Worm (Caenorhabditis elegans) whole organism, late embryonic: Measurements from ENCODE around the gene chil-14.

Source experiments
- C08G9.2 ChIP-seq: sonication (generic microtip); optimal IDR thresholded peaks from 2 replicates; lab custom pipeline; 2016; ENCODE audit warnings: mild to moderate bottlenecking, missing genetic modification characterization, moderate library complexity, missing compliant biosample characterization
- F13H6.1 ChIP-seq: sonication (generic microtip); optimal IDR thresholded peaks from 2 replicates; lab custom pipeline; 2016; ENCODE audit warnings: missing genetic modification characterization, missing compliant biosample characterization
- Y22D7AL.16 ChIP-seq: sonication (generic microtip); optimal IDR thresholded peaks from 2 replicates; lab custom pipeline; 2016; ENCODE audit warnings: missing genetic modification characterization, missing compliant biosample characterization
- ahr-1 ChIP-seq: sonication (generic microtip); optimal IDR thresholded peaks from 2 replicates; lab custom pipeline; 2016; ENCODE audit warnings: missing genetic modification characterization, missing compliant biosample characterization
- ama-1 ChIP-seq: fragments of 150-350 bp; optimal IDR thresholded peaks from 2 replicates; lab custom pipeline; 2014
- ceh-14 ChIP-seq: sonication (generic microtip); optimal IDR thresholded peaks from 2 replicates; lab custom pipeline; 2016; ENCODE audit warnings: missing genotype, missing genetic modification characterization, missing compliant biosample characterization
- ceh-18 ChIP-seq: sonication (generic microtip); optimal IDR thresholded peaks from 2 replicates; lab custom pipeline; 2016; ENCODE audit warnings: missing genetic modification characterization, missing compliant biosample characterization
- ceh-19 ChIP-seq: fragments of 200-800 bp; sonication (Bioruptor generic); optimal IDR thresholded peaks from 2 replicates; lab custom pipeline; 2018; ENCODE audit warnings: mild to moderate bottlenecking, missing genetic modification characterization, missing compliant biosample characterization
- ceh-2 ChIP-seq: sonication (generic microtip); optimal IDR thresholded peaks from 2 replicates; lab custom pipeline; 2016; ENCODE audit warnings: missing genotype, missing genetic modification characterization, missing compliant biosample characterization
- ceh-22 ChIP-seq: sonication (generic microtip); optimal IDR thresholded peaks from 2 replicates; lab custom pipeline; 2017; ENCODE audit warnings: missing biosample characterization, missing genetic modification characterization
- ceh-30 ChIP-seq: fragments of 150-350 bp; optimal IDR thresholded peaks from 2 replicates; lab custom pipeline; 2014; ENCODE audit warnings: missing biosample characterization, missing genetic modification characterization
- ceh-31 ChIP-seq: sonication (generic microtip); optimal IDR thresholded peaks from 2 replicates; lab custom pipeline; 2016; ENCODE audit warnings: missing genetic modification characterization, missing compliant biosample characterization
- ceh-34 ChIP-seq: sonication (generic microtip); optimal IDR thresholded peaks from 2 replicates; lab custom pipeline; 2016; ENCODE audit warnings: mild to moderate bottlenecking, missing genetic modification characterization, missing compliant biosample characterization
- ceh-48 ChIP-seq: sonication (generic microtip); optimal IDR thresholded peaks from 2 replicates; lab custom pipeline; 2016; ENCODE audit warnings: missing genetic modification characterization, inconsistent platforms, missing compliant biosample characterization
- ceh-9 ChIP-seq: sonication (generic microtip); optimal IDR thresholded peaks from 2 replicates; lab custom pipeline; 2016; ENCODE audit warnings: mild to moderate bottlenecking, missing genetic modification characterization, inconsistent platforms, missing compliant biosample characterization
- che-1 ChIP-seq: sonication (generic microtip); optimal IDR thresholded peaks from 2 replicates; lab custom pipeline; 2016; ENCODE audit warnings: mild to moderate bottlenecking, missing genetic modification characterization, missing compliant biosample characterization
- dmd-4 ChIP-seq: sonication (generic microtip); optimal IDR thresholded peaks from 2 replicates; lab custom pipeline; 2016; ENCODE audit warnings: borderline replicate concordance, missing genetic modification characterization, missing compliant biosample characterization
- dve-1 ChIP-seq: sonication (generic microtip); optimal IDR thresholded peaks from 2 replicates; lab custom pipeline; 2017; ENCODE audit warnings: antibody characterized with exemption, mild to moderate bottlenecking, missing genetic modification characterization, missing compliant biosample characterization
- elt-2 ChIP-seq: sonication (generic microtip); optimal IDR thresholded peaks from 2 replicates; lab custom pipeline; 2016; ENCODE audit warnings: missing genetic modification reagents, missing genetic modification characterization, missing compliant biosample characterization
- ets-4 ChIP-seq: sonication (generic microtip); optimal IDR thresholded peaks from 2 replicates; lab custom pipeline; 2016; ENCODE audit warnings: missing genetic modification characterization, missing compliant biosample characterization
- fax-1 ChIP-seq: sonication (generic microtip); optimal IDR thresholded peaks from 2 replicates; lab custom pipeline; 2016; ENCODE audit warnings: missing genotype, missing genetic modification characterization, missing compliant biosample characterization
- fkh-6 ChIP-seq: sonication (generic microtip); optimal IDR thresholded peaks from 2 replicates; lab custom pipeline; 2016; ENCODE audit warnings: missing genetic modification characterization, missing compliant biosample characterization
- gmeb-2 ChIP-seq: sonication (generic microtip); optimal IDR thresholded peaks from 2 replicates; lab custom pipeline; 2016; ENCODE audit warnings: missing genetic modification characterization, inconsistent platforms, missing compliant biosample characterization
- hlh-13 ChIP-seq: fragments of 200-800 bp; sonication (Bioruptor generic); optimal IDR thresholded peaks from 2 replicates; lab custom pipeline; 2018; ENCODE audit warnings: mild to moderate bottlenecking, missing genetic modification characterization, missing compliant biosample characterization
- hlh-30 ChIP-seq: sonication (generic microtip); optimal IDR thresholded peaks from 2 replicates; lab custom pipeline; 2017; ENCODE audit warnings: antibody characterized with exemption, missing genetic modification characterization, missing compliant biosample characterization; ENCODE audit not compliant: insufficient read depth
- hlh-6 ChIP-seq: sonication (generic microtip); optimal IDR thresholded peaks from 2 replicates; lab custom pipeline; 2016; ENCODE audit warnings: missing genotype, missing genetic modification characterization, missing compliant biosample characterization
- hlh-8 ChIP-seq: sonication (generic microtip); optimal IDR thresholded peaks from 2 replicates; lab custom pipeline; 2016; ENCODE audit warnings: missing genotype, missing genetic modification characterization, missing compliant biosample characterization
- lin-11 ChIP-seq: fragments of 200-800 bp; sonication (Bioruptor generic); optimal IDR thresholded peaks from 2 replicates; lab custom pipeline; 2018; ENCODE audit warnings: mild to moderate bottlenecking, missing genetic modification characterization, missing compliant biosample characterization
- nfya-1 ChIP-seq: sonication (generic microtip); optimal IDR thresholded peaks from 2 replicates; lab custom pipeline; 2017; ENCODE audit warnings: missing genetic modification characterization, mild to moderate bottlenecking, missing compliant biosample characterization, antibody characterized with exemption, moderate library complexity
- nhr-11 ChIP-seq: fragments of 150-350 bp; optimal IDR thresholded peaks from 2 replicates; lab custom pipeline; 2014; ENCODE audit warnings: missing biosample characterization, missing genetic modification characterization
- nhr-232 ChIP-seq: sonication (generic microtip); optimal IDR thresholded peaks from 2 replicates; lab custom pipeline; 2016; ENCODE audit warnings: missing genetic modification characterization, missing compliant biosample characterization
- npax-4 ChIP-seq: sonication (generic microtip); optimal IDR thresholded peaks from 2 replicates; lab custom pipeline; 2016; ENCODE audit warnings: missing genetic modification characterization, missing compliant biosample characterization
- pag-3 ChIP-seq: sonication (generic microtip); optimal IDR thresholded peaks from 2 replicates; lab custom pipeline; 2016; ENCODE audit warnings: missing compliant biosample characterization, missing genetic modification characterization, borderline replicate concordance
- pax-1 ChIP-seq: fragments of 150-350 bp; optimal IDR thresholded peaks from 2 replicates; lab custom pipeline; 2014; ENCODE audit warnings: missing biosample characterization, missing genetic modification characterization
- pha-2 ChIP-seq: sonication (generic microtip); optimal IDR thresholded peaks from 2 replicates; lab custom pipeline; 2017; ENCODE audit warnings: mild to moderate bottlenecking, missing genetic modification characterization, missing compliant biosample characterization
- pqm-1 ChIP-seq: sonication (generic microtip); optimal IDR thresholded peaks from 2 replicates; lab custom pipeline; 2016; ENCODE audit warnings: missing genetic modification characterization, missing compliant biosample characterization
- pros-1 ChIP-seq: fragments of 150-350 bp; optimal IDR thresholded peaks from 2 replicates; lab custom pipeline; 2014; ENCODE audit warnings: missing biosample characterization, missing genetic modification reagents, missing genetic modification characterization
- ref-2 ChIP-seq: sonication (generic microtip); optimal IDR thresholded peaks from 2 replicates; lab custom pipeline; 2016; ENCODE audit warnings: missing genetic modification characterization, missing compliant biosample characterization
- rnt-1 ChIP-seq: sonication (generic microtip); optimal IDR thresholded peaks from 2 replicates; lab custom pipeline; 2016; ENCODE audit warnings: missing genetic modification characterization, missing compliant biosample characterization
- sdc-2 ChIP-seq: sonication (generic microtip); optimal IDR thresholded peaks from 2 replicates; lab custom pipeline; 2016; ENCODE audit warnings: missing genotype, missing genetic modification characterization, missing compliant biosample characterization
- sox-2 ChIP-seq: fragments of 200-800 bp; sonication (Bioruptor generic); IDR thresholded peaks from 2 replicates; pipeline ENCODE4 v1.3.6; 2022; ENCODE audit warnings: missing genetic modification reagents, missing genetic modification characterization, missing compliant biosample characterization
- syd-9 ChIP-seq: sonication (generic microtip); optimal IDR thresholded peaks from 2 replicates; lab custom pipeline; 2016; ENCODE audit warnings: mild to moderate bottlenecking, missing genetic modification characterization, moderate library complexity, missing compliant biosample characterization
- tbx-2 ChIP-seq: sonication (generic microtip); optimal IDR thresholded peaks from 2 replicates; lab custom pipeline; 2016; ENCODE audit warnings: missing genetic modification characterization, missing compliant biosample characterization
- unc-42 ChIP-seq: sonication (generic microtip); optimal IDR thresholded peaks from 2 replicates; lab custom pipeline; 2016; ENCODE audit warnings: missing genotype, missing genetic modification characterization, missing compliant biosample characterization
- unc-55 ChIP-seq: sonication (generic microtip); optimal IDR thresholded peaks from 2 replicates; lab custom pipeline; 2017; ENCODE audit warnings: missing biosample characterization, missing genetic modification reagents, missing genetic modification characterization
- zip-5 ChIP-seq: sonication (generic microtip); optimal IDR thresholded peaks from 2 replicates; lab custom pipeline; 2016; ENCODE audit warnings: missing genetic modification characterization, missing compliant biosample characterization
- ztf-16 ChIP-seq: sonication (generic microtip); optimal IDR thresholded peaks from 2 replicates; lab custom pipeline; 2017; ENCODE audit warnings: missing genetic modification characterization, missing compliant biosample characterization

The chil-14 gene

ce11 chrV:1474486-1475125 lies 19.7 kb downstream of the chil-14 start, which contains the start of the genes F53E2.2 and unc-60:
F53E2.2 (plus strand) TSS chrV:1475086.
unc-60 (plus strand) TSS chrV:1475086.
- peak; percentile 78 for TF ChIP-seq ceh-31 (tag; lab: Kevin White, UChicago)
- TF ChIP-seq sox-2 (GFP tag; lab: Robert Waterston, UW), result no peak
- TF ChIP-seq F13H6.1 (tag; lab: Kevin White, UChicago), result peak; percentile 72
- peak; percentile 75 for TF ChIP-seq C08G9.2 (tag; lab: Kevin White, UChicago)
- TF ChIP-seq nfya-1 (tag; lab: Kevin White, UChicago), result peak; percentile 85
- peak; percentile 12 for TF ChIP-seq dve-1 (tag; lab: Kevin White, UChicago)
- peak; percentile 5 for TF ChIP-seq ceh-22 (tag; lab: Kevin White, UChicago)
- TF ChIP-seq ceh-48, result no peak
- TF ChIP-seq ceh-30, result no peak
- TF ChIP-seq pha-2 (tag; lab: Kevin White, UChicago), result no peak
- TF ChIP-seq tbx-2, result peak; percentile 83
- TF ChIP-seq fax-1, result peak; percentile 10
- peak; percentile 59 for TF ChIP-seq rnt-1 (tag; lab: Kevin White, UChicago)
- peak; percentile 36 for TF ChIP-seq ceh-14 (tag; lab: Kevin White, UChicago)
- peak; percentile 42 for TF ChIP-seq ceh-2
- TF ChIP-seq hlh-13 (GFP tag; lab: Kevin White, UChicago), result no peak
- TF ChIP-seq nhr-232 (tag; lab: Kevin White, UChicago), result no peak
- peak; percentile 24 for TF ChIP-seq pros-1 (tag; lab: Kevin White, UChicago)
- TF ChIP-seq ceh-34 (tag; lab: Kevin White, UChicago), result peak; percentile 89
- TF ChIP-seq pag-3 (tag; lab: Kevin White, UChicago), result no peak
- TF ChIP-seq hlh-30 (tag; lab: Kevin White, UChicago), result peak; percentile 72
- TF ChIP-seq Y22D7AL.16 (tag; lab: Kevin White, UChicago), result no peak
- peak; percentile 90 for TF ChIP-seq unc-55 (GFP tag; lab: Kevin White, UChicago)
- TF ChIP-seq ets-4, result peak; percentile 39
- no peak for TF ChIP-seq pax-1 (tag; lab: Kevin White, UChicago)
- peak; percentile 64 for TF ChIP-seq syd-9
- peak; percentile 25 for TF ChIP-seq elt-2 (tag; lab: Kevin White, UChicago)
- peak; percentile 40 for TF ChIP-seq sdc-2 (tag; lab: Kevin White, UChicago)
- TF ChIP-seq npax-4 (tag; lab: Kevin White, UChicago), result no peak
- TF ChIP-seq gmeb-2 (tag; lab: Kevin White, UChicago), result no peak
- peak; percentile 16 for TF ChIP-seq hlh-8 (tag; lab: Kevin White, UChicago)
- no peak for TF ChIP-seq dmd-4 (tag; lab: Kevin White, UChicago)
- peak; percentile 20 for TF ChIP-seq pqm-1 (tag; lab: Kevin White, UChicago)
- TF ChIP-seq ref-2, result peak; percentile 77
- peak; percentile 78 for TF ChIP-seq ceh-18 (tag; lab: Kevin White, UChicago)
- no peak for TF ChIP-seq ceh-19
- TF ChIP-seq nhr-11 (tag; lab: Kevin White, UChicago), result no peak
- TF ChIP-seq lin-11 (tag; lab: Kevin White, UChicago), result peak; percentile 16
- TF ChIP-seq ama-1, result no peak
- TF ChIP-seq unc-42 (tag; lab: Kevin White, UChicago), result peak; percentile 69
- peak; percentile 60 for TF ChIP-seq fkh-6 (tag; lab: Kevin White, UChicago)
- TF ChIP-seq zip-5 (tag; lab: Kevin White, UChicago), result no peak
- TF ChIP-seq hlh-6 (tag; lab: Kevin White, UChicago), result peak; percentile 2
- TF ChIP-seq ceh-9, result no peak
- no peak for TF ChIP-seq che-1 (tag; lab: Kevin White, UChicago)
- TF ChIP-seq ztf-16 (tag; lab: Kevin White, UChicago), result peak; percentile 28
- TF ChIP-seq ahr-1 (tag; lab: Kevin White, UChicago), result no peak
